Worm (Caenorhabditis elegans) whole organism, L1 larva: Measurements from ENCODE around the gene actl-1.

Experiments used
- C04F5.9 ChIP-seq: sonication (generic microtip); optimal IDR thresholded peaks from 2 replicates; lab custom pipeline; 2016; ENCODE audit warnings: missing genetic modification characterization, missing compliant biosample characterization
- alr-1 ChIP-seq: fragments of 200-800 bp; sonication (Bioruptor generic); optimal IDR thresholded peaks from 2 replicates; lab custom pipeline; 2018; ENCODE audit warnings: borderline replicate concordance, mild to moderate bottlenecking, missing genetic modification characterization, missing compliant biosample characterization
- aly-2 ChIP-seq: fragments of 150-350 bp; optimal IDR thresholded peaks from 2 replicates; lab custom pipeline; 2014; ENCODE audit warnings: missing biosample characterization, missing genetic modification characterization
- ama-1 ChIP-seq: fragments of 150-350 bp; optimal IDR thresholded peaks from 2 replicates; lab custom pipeline; 2014
- blmp-1 ChIP-seq: fragments of 150-350 bp; optimal IDR thresholded peaks from 2 replicates; lab custom pipeline; 2014; ENCODE audit warnings: missing biosample characterization, missing genetic modification characterization
- ceh-63 ChIP-seq: fragments of 200-800 bp; sonication (Bioruptor generic); optimal IDR thresholded peaks from 2 replicates; lab custom pipeline; 2018; ENCODE audit warnings: mild to moderate bottlenecking, missing genetic modification characterization, missing compliant biosample characterization
- ceh-8 ChIP-seq: fragments of 200-800 bp; sonication (Bioruptor generic); optimal IDR thresholded peaks from 2 replicates; lab custom pipeline; 2018; ENCODE audit warnings: mild to moderate bottlenecking, missing genetic modification characterization, moderate library complexity, missing compliant biosample characterization
- ceh-88 ChIP-seq: fragments of 200-800 bp; sonication (Bioruptor generic); IDR thresholded peaks from 2 replicates; pipeline ENCODE4 v1.3.6; 2022; ENCODE audit warnings: missing genetic modification characterization, missing compliant biosample characterization
- dpl-1 ChIP-seq, 3 experiments: fragments of 150-350 bp in 2 of 3; sonication (generic microtip) in 1 of 3; optimal IDR thresholded peaks; 2 replicates each; lab custom pipeline; 2014 to 2017; ENCODE audit warnings: missing biosample characterization in 3 of 3, missing genetic modification characterization in 3 of 3, missing genetic modification reagents in 3 of 3
- efl-1 ChIP-seq, 4 experiments: fragments of 150-350 bp; optimal IDR thresholded peaks in 3 of 4; peaks in 1 of 4; 1 replicate in 1 of 4; 2 replicates in 3 of 4; lab custom pipeline; 2014; ENCODE audit warnings: missing biosample characterization in 2 of 4, missing genetic modification characterization in 2 of 4, missing genetic modification reagents in 2 of 4
- efl-3 ChIP-seq: fragments of 200-800 bp; sonication (Bioruptor generic); optimal IDR thresholded peaks from 2 replicates; lab custom pipeline; 2018; ENCODE audit warnings: mild to moderate bottlenecking, missing genetic modification characterization, missing compliant biosample characterization
- egl-13 ChIP-seq: sonication (generic microtip); optimal IDR thresholded peaks from 2 replicates; lab custom pipeline; 2016; ENCODE audit warnings: missing genotype, missing genetic modification reagents, missing genetic modification characterization, missing compliant biosample characterization
- egl-27 ChIP-seq, 2 experiments: fragments of 150-350 bp in 1 of 2; sonication (generic microtip); optimal IDR thresholded peaks; 3 replicates each; lab custom pipeline; 2017 to 2018; ENCODE audit warnings: missing biosample characterization in 2 of 2, missing genetic modification characterization in 2 of 2, missing genetic modification reagents in 2 of 2
- elt-2 ChIP-seq: sonication (generic microtip); optimal IDR thresholded peaks from 2 replicates; lab custom pipeline; 2016; ENCODE audit warnings: missing genetic modification characterization, mild to moderate bottlenecking, inconsistent platforms, missing compliant biosample characterization, missing genetic modification reagents
- elt-3 ChIP-seq, 6 experiments: fragments of 150-350 bp in 1 of 6; sonication (generic microtip); optimal IDR thresholded peaks; 2 replicates each; lab custom pipeline; 2017 to 2018; ENCODE audit warnings: missing biosample characterization in 6 of 6, missing genetic modification characterization in 6 of 6, inconsistent platforms in 1 of 6
- fkh-8 ChIP-seq: sonication (generic microtip); optimal IDR thresholded peaks from 2 replicates; lab custom pipeline; 2016; ENCODE audit warnings: mild to moderate bottlenecking, missing genetic modification characterization, missing compliant biosample characterization
- fos-1 ChIP-seq: fragments of 150-350 bp; optimal IDR thresholded peaks from 2 replicates; lab custom pipeline; 2014; ENCODE audit warnings: missing biosample characterization, missing genetic modification characterization
- hlh-4 ChIP-seq: sonication (generic microtip); optimal IDR thresholded peaks from 2 replicates; lab custom pipeline; 2016; ENCODE audit warnings: mild to moderate bottlenecking, missing genetic modification characterization, missing compliant biosample characterization
- irx-1 ChIP-seq: sonication (generic microtip); optimal IDR thresholded peaks from 2 replicates; lab custom pipeline; 2016; ENCODE audit warnings: missing genetic modification characterization, missing compliant biosample characterization
- jun-1 ChIP-seq: fragments of 150-350 bp; optimal IDR thresholded peaks from 2 replicates; lab custom pipeline; 2014; ENCODE audit warnings: missing biosample characterization, missing genetic modification reagents, missing genetic modification characterization
- lin-15B ChIP-seq: fragments of 150-350 bp; sonication (generic microtip); optimal IDR thresholded peaks from 3 replicates; lab custom pipeline; 2014; ENCODE audit warnings: missing biosample characterization, missing genetic modification characterization
- lir-3 ChIP-seq: sonication (generic microtip); optimal IDR thresholded peaks from 2 replicates; lab custom pipeline; 2016; ENCODE audit warnings: mild to moderate bottlenecking, missing genetic modification characterization, moderate library complexity, missing compliant biosample characterization; ENCODE audit not compliant: poor library complexity
- lsy-2 ChIP-seq, 2 experiments: fragments of 150-350 bp; optimal IDR thresholded peaks; 2 replicates each; lab custom pipeline; 2014; ENCODE audit warnings: missing biosample characterization in 2 of 2, missing genetic modification characterization in 2 of 2
- mab-9 ChIP-seq: fragments of 200-800 bp; sonication (Bioruptor generic); IDR thresholded peaks from 2 replicates; pipeline ENCODE4 v1.3.6; 2022; ENCODE audit warnings: missing genetic modification reagents, missing genetic modification characterization, missing compliant biosample characterization
- mef-2 ChIP-seq: fragments of 150-350 bp; optimal IDR thresholded peaks from 2 replicates; lab custom pipeline; 2014; ENCODE audit warnings: missing biosample characterization, missing genetic modification characterization
- mep-1 ChIP-seq: fragments of 150-350 bp; optimal IDR thresholded peaks from 2 replicates; lab custom pipeline; 2014; ENCODE audit warnings: missing biosample characterization, missing genetic modification characterization
- nhr-47 ChIP-seq: sonication (generic microtip); optimal IDR thresholded peaks from 2 replicates; lab custom pipeline; 2016; ENCODE audit warnings: mild to moderate bottlenecking, missing genetic modification characterization, moderate library complexity, missing compliant biosample characterization
- nhr-71 ChIP-seq: sonication (generic microtip); optimal IDR thresholded peaks from 2 replicates; lab custom pipeline; 2016; ENCODE audit warnings: mild to moderate bottlenecking, missing genetic modification characterization, moderate library complexity, missing compliant biosample characterization
- nhr-77 ChIP-seq: fragments of 150-350 bp; optimal IDR thresholded peaks from 2 replicates; lab custom pipeline; 2014; ENCODE audit warnings: missing biosample characterization, missing genetic modification characterization
- nhr-90 ChIP-seq: sonication (generic microtip); optimal IDR thresholded peaks from 2 replicates; lab custom pipeline; 2016; ENCODE audit warnings: mild to moderate bottlenecking, missing genetic modification characterization, missing compliant biosample characterization; ENCODE audit not compliant: poor library complexity
- pag-3 ChIP-seq: sonication (generic microtip); optimal IDR thresholded peaks from 2 replicates; lab custom pipeline; 2017; ENCODE audit warnings: missing genetic modification characterization, mild to moderate bottlenecking, missing compliant biosample characterization, antibody characterized with exemption, borderline replicate concordance; ENCODE audit not compliant: insufficient read depth
- snu-23 ChIP-seq: sonication (generic microtip); optimal IDR thresholded peaks from 2 replicates; lab custom pipeline; 2016; ENCODE audit warnings: missing genetic modification characterization, missing compliant biosample characterization
- sox-4 ChIP-seq: sonication (generic microtip); optimal IDR thresholded peaks from 2 replicates; lab custom pipeline; 2016; ENCODE audit warnings: missing genetic modification characterization, missing compliant biosample characterization
- sptf-1 ChIP-seq: fragments of 150-350 bp; optimal IDR thresholded peaks from 2 replicates; lab custom pipeline; 2014; ENCODE audit warnings: missing biosample characterization, missing genetic modification characterization
- sup-37 ChIP-seq: fragments of 200-800 bp; sonication (Bioruptor generic); optimal IDR thresholded peaks from 2 replicates; lab custom pipeline; 2018; ENCODE audit warnings: mild to moderate bottlenecking, missing genetic modification characterization, missing compliant biosample characterization
- swsn-7 ChIP-seq: sonication (generic microtip); optimal IDR thresholded peaks from 2 replicates; lab custom pipeline; 2016; ENCODE audit warnings: missing genetic modification characterization, missing compliant biosample characterization
- tlp-1 ChIP-seq: fragments of 150-350 bp; optimal IDR thresholded peaks from 2 replicates; lab custom pipeline; 2014; ENCODE audit warnings: missing biosample characterization, missing genetic modification characterization
- unc-30 ChIP-seq: sonication (generic microtip); optimal IDR thresholded peaks from 2 replicates; lab custom pipeline; 2017; ENCODE audit warnings: missing biosample characterization, missing genetic modification characterization
- unc-62 ChIP-seq: fragments of 150-350 bp; optimal IDR thresholded peaks from 2 replicates; lab custom pipeline; 2014; ENCODE audit warnings: missing biosample characterization, missing genetic modification reagents, missing genetic modification characterization
- unc-86 ChIP-seq: sonication (generic microtip); optimal IDR thresholded peaks from 2 replicates; lab custom pipeline; 2016; ENCODE audit warnings: missing genetic modification characterization, missing compliant biosample characterization
- vab-15 ChIP-seq: sonication (generic microtip); optimal IDR thresholded peaks from 2 replicates; lab custom pipeline; 2017; ENCODE audit warnings: missing genotype, mild to moderate bottlenecking, missing genetic modification characterization, missing compliant biosample characterization

actl-1 gene

DNA sequence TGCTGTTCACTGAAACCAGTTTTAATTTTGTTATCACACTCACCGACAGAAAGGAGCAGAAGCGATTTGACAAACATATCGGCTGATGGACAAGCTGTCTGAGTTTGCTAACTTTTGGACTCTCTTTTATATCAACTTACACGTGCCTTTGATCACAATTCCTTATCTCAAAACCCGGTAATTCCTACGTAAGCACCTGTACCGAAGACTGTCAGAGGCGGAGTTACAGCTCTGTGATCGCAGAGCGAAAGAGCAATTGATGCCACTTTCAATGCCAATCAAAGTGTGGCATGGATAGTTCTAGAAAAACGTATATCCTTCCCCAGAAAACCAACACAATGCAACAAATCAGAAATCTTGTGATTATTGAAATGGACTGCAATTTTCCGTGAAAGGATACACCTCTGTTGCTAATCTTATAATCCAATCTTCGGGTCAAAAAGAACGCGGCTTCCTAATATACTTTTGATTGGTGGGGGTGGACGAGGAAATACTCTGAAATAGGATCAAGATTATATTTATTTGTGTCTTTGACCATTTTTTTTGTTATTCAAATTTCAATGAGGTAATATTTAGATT is 37.2 kb upstream of the actl-1 start, which contains the start of gene ilys-5 (continued):
- TF ChIP-seq aly-2 (tag; lab: Kevin White, UChicago) = no peak
- TF ChIP-seq C04F5.9 (tag; lab: Kevin White, UChicago) = no peak
- TF ChIP-seq vab-15 (tag; lab: Kevin White, UChicago) = no peak
- TF ChIP-seq swsn-7 (tag; lab: Kevin White, UChicago) = no peak
- TF ChIP-seq mef-2 (tag; lab: Kevin White, UChicago) = no peak
- peak; percentile 23 for TF ChIP-seq nhr-47
- TF ChIP-seq egl-27 (tag; optimal IDR thresholded peaks at IDR 0.05; lab: Kevin White, UChicago) = no peak
- TF ChIP-seq nhr-77 (tag; lab: Kevin White, UChicago) = no peak

DNA sequence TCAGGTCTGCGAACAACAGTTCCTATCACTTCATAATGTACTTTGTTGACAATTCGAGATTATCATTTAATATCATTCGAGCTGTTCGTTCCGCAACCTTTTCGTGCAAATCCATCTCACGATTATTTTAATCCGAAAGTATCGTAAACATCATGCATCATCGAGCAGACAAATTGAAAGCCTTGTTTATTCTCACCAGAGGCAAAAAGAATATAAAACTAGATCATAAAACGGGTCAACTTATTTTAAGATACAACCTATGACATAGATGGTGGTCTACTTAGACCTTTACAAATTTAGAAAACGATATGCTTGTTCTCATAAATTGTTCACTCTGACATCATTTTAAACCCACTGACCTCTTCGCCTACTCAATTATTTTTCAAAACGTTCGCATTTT is 33.4 kb upstream of the actl-1 start:
- TF ChIP-seq fos-1 (no peak), egl-13 (tag; lab: Kevin White, UChicago) (no peak), unc-30 (tag; lab: Kevin White, UChicago) (no peak), ama-1 (lab: Kevin White, UChicago) (no peak), ceh-8 (GFP tag; lab: Kevin White, UChicago) (no peak), nhr-90 (tag; lab: Kevin White, UChicago) (no peak), dpl-1 (GFP tag; optimal IDR thresholded peaks at IDR 0.05; lab: Kevin White, UChicago) (no peak), hlh-4 (tag; lab: Kevin White, UChicago) (no peak), sptf-1 (tag; lab: Kevin White, UChicago) (no peak), unc-86 (no peak), elt-2 (tag; lab: Kevin White, UChicago) (no peak), alr-1 (no peak), lin-15B (tag; lab: Kevin White, UChicago) (no peak), nhr-71 (tag; lab: Kevin White, UChicago) (no peak), mep-1 (tag; lab: Kevin White, UChicago) (no peak), nhr-47 (no peak), fkh-8 (tag; lab: Kevin White, UChicago) (no peak), elt-3 (tag; optimal IDR thresholded peaks at IDR 0.05; lab: Kevin White, UChicago) (no peak), lsy-2 (tag; optimal IDR thresholded peaks at IDR 0.05; lab: Kevin White, UChicago) (no peak), mab-9 (GFP tag; lab: Robert Waterston, UW) (no peak)

DNA sequence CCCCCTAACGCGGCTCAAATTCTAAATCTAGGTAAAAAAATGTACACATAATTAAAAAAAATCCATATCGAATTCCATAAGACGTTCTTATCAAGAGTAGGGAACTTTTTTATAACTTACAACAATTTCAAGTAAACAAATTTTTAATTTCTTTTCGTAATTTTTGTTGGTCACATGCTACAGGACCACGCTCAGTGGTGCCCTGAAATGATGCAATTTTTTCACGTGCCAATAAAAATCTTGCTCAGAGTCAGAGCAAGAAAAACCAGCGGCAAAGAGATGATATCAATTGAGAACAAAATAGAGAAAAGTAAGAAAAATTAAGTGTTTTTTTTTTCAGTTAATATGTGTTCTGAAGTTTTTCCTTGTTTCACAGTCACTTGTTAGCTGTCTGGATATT is 32.3 kb upstream of the actl-1 start:
- TF ChIP-seq jun-1 (tag; lab: Kevin White, UChicago) = no peak
- peak; percentile 46 for TF ChIP-seq nhr-71 (tag; lab: Kevin White, UChicago)

DNA sequence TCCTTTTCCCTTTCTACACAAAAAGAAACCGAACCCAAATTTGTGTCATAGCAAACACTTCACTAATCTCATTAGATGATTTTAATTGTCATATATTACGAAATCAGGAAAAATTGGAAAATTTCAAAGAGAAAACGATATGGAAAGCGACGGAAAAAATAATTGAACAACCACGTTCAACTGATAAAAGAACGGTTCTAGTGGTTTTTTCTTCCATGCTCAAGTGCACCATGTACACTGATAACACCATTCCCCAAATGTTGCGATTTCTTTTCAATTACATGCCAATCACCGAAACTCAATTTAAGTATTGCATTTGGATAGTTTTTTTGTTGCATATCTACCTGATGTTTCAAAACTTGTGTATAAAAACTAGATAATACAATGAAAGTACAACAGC is 31.0 kb upstream of the actl-1 start:
- TF ChIP-seq efl-1 (optimal IDR thresholded peaks at IDR 0.05; lab: Kevin White, UChicago) = no peak
- TF ChIP-seq efl-1 (GFP tag; optimal IDR thresholded peaks at IDR 0.05 in 1 of 2; lab: Kevin White, UChicago) = no peak
- no peak for TF ChIP-seq blmp-1 (tag; lab: Kevin White, UChicago)

DNA sequence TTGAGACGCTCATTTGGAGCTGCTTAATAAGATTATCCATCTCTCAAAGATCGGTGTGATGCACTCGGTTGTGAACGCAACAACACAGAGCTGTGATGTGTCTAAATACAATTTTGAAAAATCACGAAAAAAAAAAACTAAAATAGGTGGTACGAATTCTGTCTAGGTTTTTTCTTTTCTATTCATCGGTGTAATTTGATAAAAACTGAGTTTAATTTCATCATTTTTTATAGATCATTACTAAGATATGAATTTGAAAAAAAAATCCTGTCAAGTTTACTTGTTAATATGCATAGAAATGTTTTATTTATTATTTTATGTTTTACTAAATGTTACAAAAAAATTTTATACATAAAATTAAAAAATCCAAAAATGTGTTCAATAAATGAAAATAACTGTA is 30.4 kb upstream of the actl-1 start, which contains the start of gene ceh-60:
TSS of gene ceh-60 (minus strand) at position 101 of the 400 bp plus-strand sequence.
- TF ChIP-seq nhr-47 = no peak
- TF ChIP-seq mef-2 (tag; lab: Kevin White, UChicago) = no peak
- no peak for TF ChIP-seq pag-3 (tag; lab: Kevin White, UChicago)
- no peak for TF ChIP-seq ceh-88 (GFP tag; lab: Robert Waterston, UW)
- TF ChIP-seq blmp-1 (tag; lab: Kevin White, UChicago) = no peak
- TF ChIP-seq mep-1 (tag; lab: Kevin White, UChicago) = no peak
- TF ChIP-seq jun-1 (tag; lab: Kevin White, UChicago) = no peak
- no peak for TF ChIP-seq ceh-63 (GFP tag; lab: Kevin White, UChicago)
- TF ChIP-seq irx-1 (tag; lab: Kevin White, UChicago) = no peak
- TF ChIP-seq unc-86 = no peak
- no peak for TF ChIP-seq tlp-1
- TF ChIP-seq dpl-1 (GFP tag; optimal IDR thresholded peaks at IDR 0.05; lab: Kevin White, UChicago) = no peak
- no peak for TF ChIP-seq sox-4 (tag; lab: Kevin White, UChicago)
- no peak for TF ChIP-seq unc-62 (GFP tag; lab: Kevin White, UChicago)
- no peak for TF ChIP-seq efl-3 (GFP tag; lab: Kevin White, UChicago)
- TF ChIP-seq lir-3 (tag; lab: Kevin White, UChicago) = no peak
- TF ChIP-seq snu-23 (GFP tag; lab: Kevin White, UChicago) = no peak
- TF ChIP-seq sup-37 (GFP tag; lab: Kevin White, UChicago) = no peak
